Fruit fly (Drosophila melanogaster): Measurements from ENCODE around the gene Taf12.

DNA sequence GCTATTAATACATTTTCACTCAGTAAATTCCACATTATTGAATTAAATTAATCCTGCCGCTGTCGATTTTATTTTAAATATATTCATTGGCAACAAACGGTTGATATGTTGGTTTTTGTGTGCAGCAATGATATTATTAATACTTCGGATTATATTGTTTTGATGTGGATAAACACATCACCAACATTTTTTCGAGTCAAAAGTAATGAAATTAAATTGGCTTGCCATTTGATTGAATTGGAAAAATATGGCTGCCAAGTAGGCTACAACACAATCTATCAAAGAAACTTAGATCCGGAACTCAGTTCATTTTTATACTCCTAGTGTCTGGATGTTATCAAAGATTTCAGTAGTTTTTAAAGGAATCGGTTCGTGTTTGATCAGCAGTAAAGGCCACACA, 20.8 kb upstream of the Taf12 start, which contains the start of gene CG14718:
- TF ChIP-seq ovo (GFP tag; optimal IDR thresholded peaks at IDR 0.05) (no peak), tj (GFP tag; optimal IDR thresholded peaks at IDR 0.05) (no peak), CG7045 (GFP tag; optimal IDR thresholded peaks at IDR 0.05) (no peak), kay (GFP tag; ENCODE audit: borderline replicate concordance) (no peak), Clk (GFP tag; optimal IDR thresholded peaks at IDR 0.05) (no peak), cic (GFP tag; optimal IDR thresholded peaks at IDR 0.05) (no peak), CG5204 (GFP tag; optimal IDR thresholded peaks at IDR 0.05) (no peak), cnc (optimal IDR thresholded peaks at IDR 0.05) (no peak)

All from whole organism, adult.